Worm (Caenorhabditis elegans): ENCODE measurements around the gene W05E10.1.

The W05E10.1 gene

ce11 chrV:11673746-11674365 lies 17.6 kb downstream of the W05E10.1 start:
- TF ChIP-seq set-16 (GFP tag; IDR thresholded peaks at IDR 0.05) (no peak), nhr-41 (GFP tag; IDR thresholded peaks at IDR 0.05) (no peak), lim-7 (GFP tag; IDR thresholded peaks at IDR 0.05) (no peak), mep-1 (tag; optimal IDR thresholded peaks at IDR 0.05) (no peak), sdz-12 (GFP tag; optimal IDR thresholded peaks at IDR 0.05) (no peak), hif-1 (tag; optimal IDR thresholded peaks at IDR 0.05) (no peak), hlh-11 (tag; optimal IDR thresholded peaks at IDR 0.05) (peak; percentile 31), ceh-82 (tag; optimal IDR thresholded peaks at IDR 0.05) (no peak), mxl-2 (GFP tag; conservative IDR thresholded peaks at IDR 0.05) (no peak), F37D6.2 (tag; optimal IDR thresholded peaks at IDR 0.05) (no peak), vab-7 (GFP tag; IDR thresholded peaks at IDR 0.05) (no peak), saeg-2 (GFP tag; IDR thresholded peaks at IDR 0.05) (no peak), spr-1 (tag; optimal IDR thresholded peaks at IDR 0.05) (no peak), Y48G9A.11 (GFP tag; IDR thresholded peaks at IDR 0.05) (no peak), ctbp-1 (GFP tag; IDR thresholded peaks at IDR 0.05) (no peak), nhr-48 (tag; optimal IDR thresholded peaks at IDR 0.05) (no peak), spr-3 (GFP tag; optimal IDR thresholded peaks at IDR 0.05) (no peak), nhr-11 (tag; optimal IDR thresholded peaks at IDR 0.05) (no peak), pha-4 (GFP tag; IDR thresholded peaks at IDR 0.05) (no peak), pha-4 (tag; optimal IDR thresholded peaks at IDR 0.05) (no peak), nhr-6 (tag; optimal IDR thresholded peaks at IDR 0.05) (peak; percentile 35), nhr-25 (tag; optimal IDR thresholded peaks at IDR 0.05; ENCODE audit: borderline replicate concordance, insufficient read depth) (no peak), aha-1 (tag) (peak; percentile 77), D1046.2 (GFP tag; IDR thresholded peaks at IDR 0.05) (no peak), nhr-28 (tag; optimal IDR thresholded peaks at IDR 0.05) (peak; percentile 32), T20F7.1 (GFP tag; optimal IDR thresholded peaks at IDR 0.05) (no peak), Y105C5A.15 (GFP tag; IDR thresholded peaks at IDR 0.05) (no peak), jun-1 (tag; optimal IDR thresholded peaks at IDR 0.05) (no peak), ama-1 (optimal IDR thresholded peaks at IDR 0.05) (no peak), F44E2.7 (GFP tag; IDR thresholded peaks at IDR 0.05) (no peak), dmd-6 (GFP tag; IDR thresholded peaks at IDR 0.05) (no peak), mes-2 (tag; optimal IDR thresholded peaks at IDR 0.05; ENCODE audit: poor library complexity, severe bottlenecking) (no peak), F49E8.2 (tag; optimal IDR thresholded peaks at IDR 0.05; ENCODE audit: borderline replicate concordance) (no peak)

DNA sequence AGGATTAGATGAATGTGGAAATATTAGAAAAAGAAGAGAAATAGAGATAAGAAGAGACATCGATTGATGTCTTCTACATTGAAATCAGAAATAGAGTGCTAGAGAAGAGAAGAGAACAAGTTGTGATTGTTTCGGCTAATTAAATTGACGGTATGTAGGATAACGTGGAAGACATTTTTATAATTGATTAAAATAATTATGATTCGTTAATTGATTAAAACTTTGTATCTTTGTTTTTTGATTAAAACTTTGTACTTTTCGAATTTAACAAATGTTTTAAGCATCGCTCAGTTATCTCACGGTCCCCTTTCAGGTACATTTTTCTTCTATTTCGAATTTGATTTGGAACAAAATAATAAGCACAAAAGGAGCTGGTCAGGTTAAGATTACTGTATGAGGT lies 19.0 kb downstream of the W05E10.1 start, which contains the start of gene lgc-44:
Gene lgc-44 (minus strand): TSS at position 101 of the 400 bp plus-strand sequence.
- TF ChIP-seq hmg-1.1 (GFP tag; IDR thresholded peaks at IDR 0.05) (no peak), hlh-11 (tag; optimal IDR thresholded peaks at IDR 0.05) (no peak), lin-38 (GFP tag; IDR thresholded peaks at IDR 0.05) (no peak), mdl-1 (tag; optimal IDR thresholded peaks at IDR 0.05) (no peak), zip-11 (GFP tag; IDR thresholded peaks at IDR 0.05) (no peak), pqm-1 (tag; optimal IDR thresholded peaks at IDR 0.05) (no peak), ceh-28 (tag; optimal IDR thresholded peaks at IDR 0.05) (no peak), fkh-10 (GFP tag; optimal IDR thresholded peaks at IDR 0.05) (no peak), nhr-48 (tag; optimal IDR thresholded peaks at IDR 0.05) (no peak), mdt-29 (GFP tag; IDR thresholded peaks at IDR 0.05) (no peak), T26A8.4 (GFP tag; IDR thresholded peaks at IDR 0.05) (no peak), F44E2.7 (GFP tag; IDR thresholded peaks at IDR 0.05) (no peak), tag-97 (GFP tag; IDR thresholded peaks at IDR 0.05) (no peak), nhr-237 (tag; optimal IDR thresholded peaks at IDR 0.05) (no peak)

Data from whole organism, L4 larva.